Worm (Caenorhabditis elegans): ENCODE measurements around the gene C02E7.6.

The C02E7.6 gene

ce11 chrV:4929842-4930241 is 10.8 kb downstream of the C02E7.6 start, which contains the start of gene str-205:
Gene str-205 (minus strand): TSS chrV:4929942.
- no peak for TF ChIP-seq ztf-25 (GFP tag; IDR thresholded peaks at IDR 0.05)
- no peak for TF ChIP-seq ceh-100 (GFP tag; IDR thresholded peaks at IDR 0.05)
- TF ChIP-seq ztf-3 (GFP tag; optimal IDR thresholded peaks at IDR 0.05): no peak
- TF ChIP-seq Y95B8A.8 (GFP tag; IDR thresholded peaks at IDR 0.05): no peak
- no peak for TF ChIP-seq lin-35 (GFP tag; optimal IDR thresholded peaks at IDR 0.05)
- TF ChIP-seq ztf-26 (tag; optimal IDR thresholded peaks at IDR 0.05): no peak
- TF ChIP-seq efl-1 (GFP tag; optimal IDR thresholded peaks at IDR 0.05): no peak
- no peak for TF ChIP-seq B0336.3 (GFP tag; IDR thresholded peaks at IDR 0.05)
- TF ChIP-seq ztf-18 (tag; optimal IDR thresholded peaks at IDR 0.05): no peak
- no peak for TF ChIP-seq pbrm-1 (GFP tag; IDR thresholded peaks at IDR 0.05)
- TF ChIP-seq let-526 (GFP tag; IDR thresholded peaks at IDR 0.05): no peak

- TF ChIP-seq K12H6.12 (tag; optimal IDR thresholded peaks at IDR 0.05) (no peak), zim-3 (tag; optimal IDR thresholded peaks at IDR 0.05) (no peak), ztf-28 (GFP tag; IDR thresholded peaks at IDR 0.05) (no peak), mes-4 (tag; optimal IDR thresholded peaks at IDR 0.05) (no peak), mel-28 (tag; optimal IDR thresholded peaks at IDR 0.05; ENCODE audit: borderline replicate concordance) (no peak), cebp-2 (GFP tag; IDR thresholded peaks at IDR 0.05) (no peak), hmg-1.2 (GFP tag; IDR thresholded peaks at IDR 0.05) (no peak), ztf-3 (GFP tag; optimal IDR thresholded peaks at IDR 0.05) (no peak), nhr-120 (GFP tag; IDR thresholded peaks at IDR 0.05) (no peak), K11D2.4 (GFP tag; IDR thresholded peaks at IDR 0.05) (no peak), egl-18 (GFP tag; IDR thresholded peaks at IDR 0.05) (no peak)
Observed at ce11 chrV:4932814-4933213, 13.8 kb downstream of the C02E7.6 start, which contains the start of gene C02E7.10. Gene C02E7.10 (minus strand): TSS chrV:4933045.

ce11 chrV:4933268-4933667 is 14.3 kb downstream of the C02E7.6 start:
- TF ChIP-seq mcd-1 (GFP tag; IDR thresholded peaks at IDR 0.05): no peak
- no peak for TF ChIP-seq C06A6.2 (GFP tag; conservative IDR thresholded peaks at IDR 0.05)
- no peak for TF ChIP-seq Y53F4B.3 (GFP tag; IDR thresholded peaks at IDR 0.05)
- no peak for TF ChIP-seq T26A5.8 (tag; optimal IDR thresholded peaks at IDR 0.05)
- no peak for TF ChIP-seq ztf-22 (GFP tag; optimal IDR thresholded peaks at IDR 0.05)
- no peak for TF ChIP-seq ceh-79 (tag; optimal IDR thresholded peaks at IDR 0.05)
- TF ChIP-seq lag-1 (GFP tag; IDR thresholded peaks at IDR 0.05): no peak

- no peak for TF ChIP-seq Y56A3A.18 (GFP tag; IDR thresholded peaks at IDR 0.05)
- TF ChIP-seq snpc-1.3 (tag; optimal IDR thresholded peaks at IDR 0.05; ENCODE audit: insufficient read depth): no peak
- no peak for TF ChIP-seq mxl-1 (tag; optimal IDR thresholded peaks at IDR 0.05)
- no peak for TF ChIP-seq nhr-120 (GFP tag; IDR thresholded peaks at IDR 0.05)
- TF ChIP-seq rec-8 (tag; optimal IDR thresholded peaks at IDR 0.05): no peak
- no peak for TF ChIP-seq lin-26 (GFP tag; IDR thresholded peaks at IDR 0.05)
- no peak for TF ChIP-seq madf-10 (tag; optimal IDR thresholded peaks at IDR 0.05)
- TF ChIP-seq Y53G8AR.9 (GFP tag; conservative IDR thresholded peaks at IDR 0.05): no peak
- TF ChIP-seq unc-62 (GFP tag; optimal IDR thresholded peaks at IDR 0.05): no peak
- no peak for TF ChIP-seq Y95B8A.8 (GFP tag; IDR thresholded peaks at IDR 0.05)
- no peak for TF ChIP-seq ceh-79 (tag; optimal IDR thresholded peaks at IDR 0.05)
- no peak for TF ChIP-seq egl-18 (GFP tag; IDR thresholded peaks at IDR 0.05)
- TF ChIP-seq fkh-3 (tag; optimal IDR thresholded peaks at IDR 0.05): no peak
- no peak for TF ChIP-seq F39B2.1 (GFP tag; IDR thresholded peaks at IDR 0.05)
- TF ChIP-seq nfya-2 (GFP tag; IDR thresholded peaks at IDR 0.05): no peak
- TF ChIP-seq hlh-12 (tag; optimal IDR thresholded peaks at IDR 0.05): no peak
- no peak for TF ChIP-seq nfya-1 (tag; optimal IDR thresholded peaks at IDR 0.05; ENCODE audit: borderline replicate concordance, insufficient read depth)
- no peak for TF ChIP-seq tlf-1 (GFP tag; optimal IDR thresholded peaks at IDR 0.05)
- no peak for TF ChIP-seq D2030.7 (GFP tag; IDR thresholded peaks at IDR 0.05)
Observed at ce11 chrV:4934406-4934805, 15.4 kb downstream of the C02E7.6 start, which contains the start of gene catp-2. Gene catp-2 (plus strand): TSS chrV:4934706.

Data from whole organism, young adult.